Fruit fly (Drosophila melanogaster): ENCODE data around the gene ghi.
A peak's percentile ranks its signal among the peaks of the same experiment; 100 is the strongest.

The ghi gene

DNA sequence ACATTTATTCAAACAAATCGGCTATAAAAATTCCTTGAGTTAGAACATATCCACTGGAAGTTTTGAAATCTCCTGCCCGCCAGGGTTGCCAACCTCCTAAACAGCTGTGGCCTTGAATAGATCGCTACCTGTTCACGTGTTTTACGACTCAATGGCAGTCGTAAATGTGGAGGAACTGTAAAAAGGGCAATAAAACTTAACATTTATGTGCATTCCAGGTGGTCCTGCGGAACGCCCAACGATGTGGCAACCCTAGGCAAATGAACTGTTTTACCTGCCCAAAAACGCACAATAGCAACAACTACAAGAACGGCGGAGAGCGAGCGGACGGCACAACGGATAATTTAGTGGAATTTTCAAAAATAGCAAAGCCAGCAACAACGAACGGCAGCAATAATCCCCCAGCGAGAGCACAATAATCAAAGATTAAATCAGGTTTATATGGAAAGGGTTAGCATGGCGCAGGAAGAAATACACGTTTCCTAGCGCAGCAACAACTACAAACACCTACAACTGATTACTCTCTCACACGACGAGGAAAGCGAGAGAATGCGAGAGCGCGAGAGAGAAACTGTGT, 10.1 kb downstream of the ghi start:
- TF ChIP-seq CG14711 (tag; optimal IDR thresholded peaks at IDR 0.05) (peak; percentile 78), Hr96 (GFP tag; optimal IDR thresholded peaks at IDR 0.05) (no peak)

- TF ChIP-seq Mnt (GFP tag; optimal IDR thresholded peaks at IDR 0.05) (peak; percentile 54), Crg-1 (GFP tag; optimal IDR thresholded peaks at IDR 0.05) (peak; percentile 10), CG33017 (tag; optimal IDR thresholded peaks at IDR 0.05) (peak; percentile 94), pad (GFP tag; optimal IDR thresholded peaks at IDR 0.05) (peak; percentile 56), CG5204 (GFP tag; optimal IDR thresholded peaks at IDR 0.05) (peak; percentile 79), CG14711 (tag; optimal IDR thresholded peaks at IDR 0.05) (peak; percentile 82), CG1620 (GFP tag; optimal IDR thresholded peaks at IDR 0.05) (peak; percentile 14), CG11617 (GFP tag; optimal IDR thresholded peaks at IDR 0.05) (peak; percentile 90), toe (GFP tag; optimal IDR thresholded peaks at IDR 0.05) (peak; percentile 70), ovo (GFP tag; optimal IDR thresholded peaks at IDR 0.05) (no peak), bab1 (GFP tag; optimal IDR thresholded peaks at IDR 0.05) (peak; percentile 89), tj (GFP tag; optimal IDR thresholded peaks at IDR 0.05) (peak; percentile 47), CG7101 (tag; optimal IDR thresholded peaks at IDR 0.05) (peak; percentile 91), CG7045 (GFP tag; optimal IDR thresholded peaks at IDR 0.05) (peak; percentile 92), Clk (GFP tag; optimal IDR thresholded peaks at IDR 0.05) (peak; percentile 32), cic (GFP tag; optimal IDR thresholded peaks at IDR 0.05) (peak; percentile 52), Hr96 (GFP tag; optimal IDR thresholded peaks at IDR 0.05) (peak; percentile 72), cnc (optimal IDR thresholded peaks at IDR 0.05) (no peak), CG12768 (GFP tag; optimal IDR thresholded peaks at IDR 0.05) (peak; percentile 90), kay (GFP tag; ENCODE audit: borderline replicate concordance) (peak; percentile 81)
Observed at dm6 chr3L:9462247-9462769, 10.6 kb downstream of the ghi start.

DNA sequence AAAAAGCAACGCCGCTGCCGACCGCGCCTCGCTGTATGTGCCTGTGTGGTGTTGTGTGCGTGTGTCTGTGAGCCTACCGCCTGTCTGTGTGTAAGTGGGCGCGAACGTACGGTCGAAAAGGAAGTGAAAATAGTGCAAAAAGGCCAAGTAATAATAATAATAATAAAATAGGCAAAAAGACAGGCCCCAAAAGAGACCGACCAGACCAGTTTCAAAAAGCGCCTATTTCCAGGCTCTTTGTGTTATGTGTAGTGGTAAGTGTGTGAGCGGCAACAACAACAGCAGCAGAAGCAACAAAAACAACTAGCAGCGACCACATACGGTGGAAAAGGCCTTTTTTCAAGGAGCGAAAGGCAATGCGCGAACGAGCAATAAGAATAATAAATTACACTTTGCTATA, 11.1 kb downstream of the ghi start:
- TF ChIP-seq CG7045 (GFP tag; optimal IDR thresholded peaks at IDR 0.05) (no peak), bab1 (GFP tag; optimal IDR thresholded peaks at IDR 0.05) (no peak), kay (GFP tag; ENCODE audit: borderline replicate concordance) (no peak), CG7101 (tag; optimal IDR thresholded peaks at IDR 0.05) (no peak)

DNA sequence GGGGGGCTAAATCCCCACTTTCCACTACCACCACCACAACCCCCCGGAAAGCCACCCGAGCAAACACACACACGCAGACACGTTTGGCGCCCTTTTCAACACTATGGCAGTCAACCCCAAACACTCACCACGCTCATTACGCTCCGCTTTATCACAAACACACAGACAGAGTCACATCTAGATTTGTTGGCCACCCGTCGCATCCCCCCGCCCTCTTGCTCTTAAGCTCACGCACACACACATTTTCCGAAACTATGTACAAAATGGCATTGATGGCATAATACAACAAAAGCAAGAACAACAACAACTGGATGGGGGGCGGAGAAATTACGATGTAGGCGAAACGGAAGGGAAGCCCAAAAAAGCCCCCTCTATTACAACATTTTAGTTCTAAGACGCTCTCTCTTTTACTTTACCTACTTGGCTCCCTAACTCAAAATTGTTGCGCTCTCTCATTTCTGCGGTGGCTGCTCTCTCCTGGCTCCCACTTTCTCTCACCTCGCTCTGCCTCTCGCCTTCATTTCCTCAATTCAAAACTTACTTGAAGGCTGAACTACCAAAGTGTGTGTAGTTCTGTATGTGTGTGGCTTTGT, 14.1 kb downstream of the ghi start:
- TF ChIP-seq CG12768 (GFP tag; optimal IDR thresholded peaks at IDR 0.05) (peak; percentile 40), Mnt (GFP tag; optimal IDR thresholded peaks at IDR 0.05) (no peak), pad (GFP tag; optimal IDR thresholded peaks at IDR 0.05) (peak; percentile 8), cic (GFP tag; optimal IDR thresholded peaks at IDR 0.05) (peak; percentile 12)

dm6 chr3L:9466595-9466994, 14.9 kb downstream of the ghi start:
- TF ChIP-seq Mnt (GFP tag; optimal IDR thresholded peaks at IDR 0.05): no peak
- TF ChIP-seq CG11617 (GFP tag; optimal IDR thresholded peaks at IDR 0.05): peak; percentile 34
- TF ChIP-seq CG12768 (GFP tag; optimal IDR thresholded peaks at IDR 0.05): peak; percentile 24
- no peak for TF ChIP-seq tj (GFP tag; optimal IDR thresholded peaks at IDR 0.05)
- no peak for TF ChIP-seq ovo (GFP tag; optimal IDR thresholded peaks at IDR 0.05)
- peak; percentile 47 for TF ChIP-seq CG7045 (GFP tag; optimal IDR thresholded peaks at IDR 0.05)
- no peak for TF ChIP-seq Hr96 (GFP tag; optimal IDR thresholded peaks at IDR 0.05)
- no peak for TF ChIP-seq cic (GFP tag; optimal IDR thresholded peaks at IDR 0.05)
- TF ChIP-seq cnc (optimal IDR thresholded peaks at IDR 0.05): no peak
- no peak for TF ChIP-seq CG1620 (GFP tag; optimal IDR thresholded peaks at IDR 0.05)
- TF ChIP-seq Clk (GFP tag; optimal IDR thresholded peaks at IDR 0.05): peak; percentile 32
- TF ChIP-seq toe (GFP tag; optimal IDR thresholded peaks at IDR 0.05): peak; percentile 42
- TF ChIP-seq Crg-1 (GFP tag; optimal IDR thresholded peaks at IDR 0.05): no peak
- no peak for TF ChIP-seq CG14711 (tag; optimal IDR thresholded peaks at IDR 0.05)
- TF ChIP-seq CG33017 (tag; optimal IDR thresholded peaks at IDR 0.05): peak; percentile 32
- no peak for TF ChIP-seq kay (GFP tag; ENCODE audit: borderline replicate concordance)
- peak; percentile 9 for TF ChIP-seq CG7101 (tag; optimal IDR thresholded peaks at IDR 0.05)
- TF ChIP-seq bab1 (GFP tag; optimal IDR thresholded peaks at IDR 0.05): no peak
- no peak for TF ChIP-seq pad (GFP tag; optimal IDR thresholded peaks at IDR 0.05)
- TF ChIP-seq CG5204 (GFP tag; optimal IDR thresholded peaks at IDR 0.05): peak; percentile 57

DNA sequence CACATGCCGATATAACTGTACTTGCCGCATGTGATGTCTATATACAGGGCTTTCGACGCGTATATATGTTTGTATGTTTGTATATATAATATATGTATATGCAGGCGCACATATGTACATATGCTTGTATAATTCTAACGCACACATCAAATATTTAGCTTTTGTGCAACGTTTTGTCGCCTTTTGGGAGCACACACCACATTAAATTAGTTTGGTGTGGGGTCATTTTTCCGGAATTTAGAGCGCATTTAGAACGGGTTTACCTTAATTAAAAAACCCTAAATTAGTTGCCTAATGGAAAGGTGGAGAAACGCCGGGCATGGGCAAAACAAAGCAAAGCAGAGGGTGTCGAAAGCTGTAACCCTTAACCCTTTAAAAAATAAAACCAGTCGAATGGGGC, 15.6 kb downstream of the ghi start:
- TF ChIP-seq kay (GFP tag; ENCODE audit: borderline replicate concordance) (peak; percentile 78), CG11617 (GFP tag; optimal IDR thresholded peaks at IDR 0.05) (no peak), ovo (GFP tag; optimal IDR thresholded peaks at IDR 0.05) (no peak), CG12768 (GFP tag; optimal IDR thresholded peaks at IDR 0.05) (no peak)

- TF ChIP-seq CG14711 (tag; optimal IDR thresholded peaks at IDR 0.05): no peak
- no peak for TF ChIP-seq ovo (GFP tag; optimal IDR thresholded peaks at IDR 0.05)
- no peak for TF ChIP-seq pad (GFP tag; optimal IDR thresholded peaks at IDR 0.05)
- TF ChIP-seq Hr96 (GFP tag; optimal IDR thresholded peaks at IDR 0.05): no peak
- no peak for TF ChIP-seq toe (GFP tag; optimal IDR thresholded peaks at IDR 0.05)
- TF ChIP-seq kay (GFP tag; ENCODE audit: borderline replicate concordance): no peak
- TF ChIP-seq Mnt (GFP tag; optimal IDR thresholded peaks at IDR 0.05): no peak
- no peak for TF ChIP-seq bab1 (GFP tag; optimal IDR thresholded peaks at IDR 0.05)
- no peak for TF ChIP-seq tj (GFP tag; optimal IDR thresholded peaks at IDR 0.05)
- no peak for TF ChIP-seq CG11617 (GFP tag; optimal IDR thresholded peaks at IDR 0.05)
- TF ChIP-seq CG5204 (GFP tag; optimal IDR thresholded peaks at IDR 0.05): no peak
- no peak for TF ChIP-seq CG1620 (GFP tag; optimal IDR thresholded peaks at IDR 0.05)
- TF ChIP-seq CG33017 (tag; optimal IDR thresholded peaks at IDR 0.05): no peak
- no peak for TF ChIP-seq Crg-1 (GFP tag; optimal IDR thresholded peaks at IDR 0.05)
- TF ChIP-seq Clk (GFP tag; optimal IDR thresholded peaks at IDR 0.05): no peak
- TF ChIP-seq cic (GFP tag; optimal IDR thresholded peaks at IDR 0.05): no peak
- TF ChIP-seq CG7045 (GFP tag; optimal IDR thresholded peaks at IDR 0.05): no peak
Observed at dm6 chr3L:9467763-9468206, 16.1 kb downstream of the ghi start.
